Worm (Caenorhabditis elegans) whole organism, L2 larva: ENCODE measurements around the gene srx-51.

Experiments used
- R02D3.7 ChIP-seq: fragments of 150-350 bp; optimal IDR thresholded peaks from 2 replicates; lab custom pipeline; 2014; ENCODE audit warnings: missing biosample characterization, missing genetic modification characterization
- ZK546.5 ChIP-seq: sonication (generic microtip); optimal IDR thresholded peaks from 2 replicates; lab custom pipeline; 2017; ENCODE audit warnings: missing biosample characterization, missing genetic modification characterization
- elt-3 ChIP-seq: sonication (generic microtip); optimal IDR thresholded peaks from 2 replicates; lab custom pipeline; 2017; ENCODE audit warnings: missing biosample characterization, missing genetic modification characterization
- mdl-1 ChIP-seq, 2 experiments: fragments of 150-350 bp in 1 of 2; sonication (generic microtip) in 1 of 2; optimal IDR thresholded peaks; 2 replicates each; lab custom pipeline; 2017; ENCODE audit warnings: missing biosample characterization in 2 of 2, missing genetic modification characterization in 2 of 2
- nhr-12 ChIP-seq: fragments of 150-350 bp; optimal IDR thresholded peaks from 2 replicates; lab custom pipeline; 2014; ENCODE audit warnings: missing biosample characterization, missing genetic modification characterization
- peb-1 ChIP-seq: fragments of 150-350 bp; optimal IDR thresholded peaks from 2 replicates; lab custom pipeline; 2014; ENCODE audit warnings: missing biosample characterization, missing genetic modification characterization
- unc-62 ChIP-seq: fragments of 150-350 bp; optimal IDR thresholded peaks from 2 replicates; lab custom pipeline; 2014; ENCODE audit warnings: missing biosample characterization, missing genetic modification reagents, missing genetic modification characterization

DNA sequence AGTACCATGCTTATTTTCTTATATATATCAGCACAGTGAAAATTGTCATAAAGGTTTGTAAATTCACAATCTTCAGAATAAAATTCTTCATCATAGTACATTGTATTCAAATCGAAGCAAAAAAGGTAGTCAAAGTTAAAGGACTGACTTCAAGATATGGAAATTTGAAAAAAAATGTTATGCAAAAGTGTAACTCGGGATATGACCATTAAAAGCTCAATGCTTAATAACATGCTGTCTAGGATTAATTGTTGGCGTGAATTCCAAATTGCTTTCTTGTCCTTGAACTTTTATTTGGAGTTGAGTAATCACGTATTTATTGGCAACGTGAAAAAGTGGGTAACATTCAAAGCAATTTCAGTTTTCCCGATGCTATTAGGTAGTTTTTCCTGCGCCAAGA, 6.9 kb upstream of the srx-51 start, which contains the start of gene srw-16:
- TF ChIP-seq peb-1 (tag; lab: Kevin White, UChicago) (no peak), nhr-12 (tag; lab: Kevin White, UChicago) (no peak), mdl-1 (tag; optimal IDR thresholded peaks at IDR 0.05; lab: Kevin White, UChicago) (no peak), unc-62 (GFP tag; lab: Kevin White, UChicago) (no peak), ZK546.5 (no peak), R02D3.7 (tag; lab: Kevin White, UChicago) (no peak), elt-3 (tag; lab: Kevin White, UChicago) (no peak)
